Fruit fly (Drosophila melanogaster) whole organism, embryonic: ENCODE results near the gene HDAC4.
A peak's percentile ranks its signal among the peaks of the same experiment; 100 is the strongest.

ENCODE experiments used
- Abd-B ChIP-seq: fragments of 200-800 bp; sonication (Bioruptor generic); optimal IDR thresholded peaks from 2 replicates; lab custom pipeline; 2018; ENCODE audit warnings: missing biosample characterization, mild to moderate bottlenecking, missing genetic modification characterization, moderate library complexity
- Atf6 ChIP-seq: fragments of 200-800 bp; sonication (Bioruptor generic); IDR thresholded peaks from 2 replicates; pipeline ENCODE4 v1.3.6; 2022; ENCODE audit warnings: missing biosample characterization, missing genetic modification characterization
- Bgb ChIP-seq: fragments of 200-800 bp; sonication (Bioruptor generic); IDR thresholded peaks from 2 replicates; pipeline ENCODE4 v1.3.6; 2022; ENCODE audit warnings: missing biosample characterization, missing genetic modification characterization; ENCODE audit not compliant: partially characterized antibody
- C15 ChIP-seq: fragments of 200-800 bp; sonication (Bioruptor generic); IDR thresholded peaks from 3 replicates; pipeline ENCODE4 v1.3.6; 2022; ENCODE audit warnings: missing biosample characterization, missing genetic modification characterization
- CG11085 ChIP-seq: fragments of 200-800 bp; sonication (Bioruptor generic); IDR thresholded peaks from 2 replicates; pipeline ENCODE4 v1.3.6; 2022; ENCODE audit warnings: missing biosample characterization, missing genetic modification characterization
- CG11696 ChIP-seq: fragments of 200-800 bp; sonication (Bioruptor generic); IDR thresholded peaks from 2 replicates; pipeline ENCODE4 v1.3.6; 2022; ENCODE audit warnings: missing biosample characterization, missing genetic modification characterization
- CG12219 ChIP-seq: fragments of 200-800 bp; sonication (Bioruptor generic); optimal IDR thresholded peaks from 3 replicates; lab custom pipeline; 2018; ENCODE audit warnings: missing biosample characterization, mild to moderate bottlenecking, missing genetic modification characterization
- CG12299 ChIP-seq: fragments of 200-800 bp; sonication (Bioruptor generic); optimal IDR thresholded peaks from 2 replicates; lab custom pipeline; 2018; ENCODE audit warnings: missing biosample characterization, mild to moderate bottlenecking, missing genetic modification characterization
- CG14441 ChIP-seq: fragments of 200-800 bp; sonication (Bioruptor generic); IDR thresholded peaks from 2 replicates; pipeline ENCODE4 v1.3.6; 2022; ENCODE audit warnings: missing biosample characterization, missing genetic modification characterization
- CG15269 ChIP-seq: fragments of 200-800 bp; sonication (Bioruptor generic); optimal IDR thresholded peaks from 2 replicates; lab custom pipeline; 2018; ENCODE audit warnings: missing biosample characterization, mild to moderate bottlenecking, missing genetic modification characterization, moderate library complexity
- CG16779 ChIP-seq: fragments of 200-800 bp; sonication (Bioruptor generic); IDR thresholded peaks from 2 replicates; pipeline ENCODE4 v1.3.6; 2022; ENCODE audit warnings: missing biosample characterization, missing genetic modification characterization
- CG16815 ChIP-seq: fragments of 200-800 bp; sonication (Bioruptor generic); optimal IDR thresholded peaks from 3 replicates; lab custom pipeline; 2017; ENCODE audit warnings: missing biosample characterization, mild to moderate bottlenecking, missing genetic modification characterization
- CG17328 ChIP-seq: fragments of 200-800 bp; sonication (Bioruptor generic); IDR thresholded peaks from 2 replicates; pipeline ENCODE4 v1.3.6; 2022; ENCODE audit warnings: missing biosample characterization, missing genetic modification characterization
- CG17612 ChIP-seq: fragments of 200-800 bp; sonication (Bioruptor generic); IDR thresholded peaks from 2 replicates; pipeline ENCODE4 v1.3.6; 2022; ENCODE audit warnings: missing biosample characterization, missing genetic modification characterization
- CG2116 ChIP-seq: fragments of 200-800 bp; sonication (Bioruptor generic); optimal IDR thresholded peaks from 3 replicates; lab custom pipeline; 2018; ENCODE audit warnings: missing biosample characterization, mild to moderate bottlenecking, missing genetic modification characterization
- CG32532 ChIP-seq: fragments of 200-800 bp; sonication (Bioruptor generic); IDR thresholded peaks from 2 replicates; pipeline ENCODE4 v1.3.6; 2022; ENCODE audit warnings: missing biosample characterization, missing genetic modification characterization
- CG3726 ChIP-seq: fragments of 200-800 bp; sonication (Bioruptor generic); IDR thresholded peaks from 3 replicates; pipeline ENCODE4, ENCODE4 v1.3.6; 2022; ENCODE audit warnings: missing biosample characterization, missing genetic modification characterization
- CG42726 ChIP-seq: fragments of 200-800 bp; sonication (Bioruptor generic); IDR thresholded peaks from 2 replicates; pipeline ENCODE4 v1.3.6; 2022; ENCODE audit warnings: missing biosample characterization, missing genetic modification characterization; ENCODE audit not compliant: partially characterized antibody
- CG6791 ChIP-seq: fragments of 200-800 bp; sonication (Bioruptor generic); IDR thresholded peaks from 3 replicates; pipeline ENCODE4 v1.3.6; 2022; ENCODE audit warnings: missing biosample characterization, missing genetic modification characterization; ENCODE audit not compliant: partially characterized antibody
- CG9817 ChIP-seq: fragments of 200-800 bp; sonication (Bioruptor generic); optimal IDR thresholded peaks from 2 replicates; lab custom pipeline; 2018; ENCODE audit warnings: missing biosample characterization, mild to moderate bottlenecking, missing genetic modification characterization, moderate library complexity
- CG9932 ChIP-seq: fragments of 200-800 bp; sonication (Bioruptor generic); IDR thresholded peaks from 2 replicates; pipeline ENCODE4 v1.3.6; 2022; ENCODE audit warnings: missing biosample characterization, missing genetic modification characterization
- CHES-1-like ChIP-seq: fragments of 200-800 bp; sonication (Bioruptor generic); optimal IDR thresholded peaks from 2 replicates; lab custom pipeline; 2016; ENCODE audit warnings: missing biosample characterization, missing genetic modification characterization
- Deaf1 ChIP-seq: fragments of 200-800 bp; optimal IDR thresholded peaks from 3 replicates; lab custom pipeline; 2019; ENCODE audit warnings: missing biosample characterization, mild to moderate bottlenecking, missing genetic modification characterization, moderate library complexity
- Fer1 ChIP-seq: fragments of 200-800 bp; sonication (Bioruptor generic); optimal IDR thresholded peaks from 2 replicates; lab custom pipeline; 2017; ENCODE audit warnings: missing biosample characterization, mild to moderate bottlenecking, missing genetic modification characterization
- HLH54F ChIP-seq: fragments of 200-800 bp; sonication (Bioruptor generic); optimal IDR thresholded peaks from 3 replicates; lab custom pipeline; 2016; ENCODE audit warnings: missing biosample characterization, missing genetic modification characterization
- Nf-YA ChIP-seq: fragments of 200-800 bp; sonication (Bioruptor generic); IDR thresholded peaks from 2 replicates; pipeline ENCODE4 v1.3.6; 2022; ENCODE audit warnings: missing biosample characterization, missing genetic modification characterization
- Nf-YC ChIP-seq: fragments of 200-800 bp; optimal IDR thresholded peaks from 3 replicates; lab custom pipeline; 2019; ENCODE audit warnings: missing biosample characterization, mild to moderate bottlenecking, missing genetic modification characterization, moderate library complexity
- Pdp1 ChIP-seq, 2 experiments: fragments of 200-800 bp; sonication (Bioruptor generic); optimal IDR thresholded peaks; 3 replicates each; lab custom pipeline; 2016; ENCODE audit warnings: missing biosample characterization in 2 of 2, missing genetic modification characterization in 2 of 2, mild to moderate bottlenecking in 1 of 2, moderate library complexity in 1 of 2
- Ptx1 ChIP-seq: fragments of 200-800 bp; sonication (Bioruptor generic); IDR thresholded peaks from 2 replicates; pipeline ENCODE4 v1.3.6; 2022; ENCODE audit warnings: missing biosample characterization, missing genetic modification characterization
- Scr ChIP-seq: fragments of 200-800 bp; sonication (Bioruptor generic); IDR thresholded peaks from 2 replicates; pipeline ENCODE4 v1.3.6; 2022; ENCODE audit warnings: missing biosample characterization, missing genetic modification characterization; ENCODE audit not compliant: partially characterized antibody
- Sry-β ChIP-seq: fragments of 200-800 bp; sonication (Bioruptor generic); optimal IDR thresholded peaks from 2 replicates; lab custom pipeline; 2018; ENCODE audit warnings: missing biosample characterization, mild to moderate bottlenecking, missing genetic modification characterization, moderate library complexity
- ac ChIP-seq: fragments of 200-800 bp; sonication (Bioruptor generic); optimal IDR thresholded peaks from 3 replicates; lab custom pipeline; 2017; ENCODE audit warnings: missing biosample characterization, mild to moderate bottlenecking, missing genetic modification characterization
- cato ChIP-seq: fragments of 200-800 bp; sonication (Bioruptor generic); optimal IDR thresholded peaks from 2 replicates; lab custom pipeline; 2016; ENCODE audit warnings: missing biosample characterization, missing genetic modification characterization, borderline replicate concordance
- dmrt99B ChIP-seq: fragments of 200-800 bp; sonication (Bioruptor generic); optimal IDR thresholded peaks from 2 replicates; lab custom pipeline; 2018; ENCODE audit warnings: missing biosample characterization, mild to moderate bottlenecking, missing genetic modification characterization, moderate library complexity
- dpn ChIP-seq, 2 experiments: fragments of 200-800 bp; sonication (Bioruptor generic); optimal IDR thresholded peaks; 3 replicates each; lab custom pipeline; 2016; ENCODE audit warnings: missing biosample characterization in 2 of 2, missing genetic modification characterization in 2 of 2
- esg ChIP-seq: fragments of 200-800 bp; sonication (Bioruptor generic); conservative IDR thresholded peaks from 2 replicates; pipeline ENCODE4 v1.3.6; 2022; ENCODE audit warnings: missing biosample characterization, missing genetic modification characterization
- fd96Cb ChIP-seq: fragments of 200-800 bp; sonication (Bioruptor generic); optimal IDR thresholded peaks from 2 replicates; lab custom pipeline; 2018; ENCODE audit warnings: missing biosample characterization, mild to moderate bottlenecking, missing genetic modification characterization, moderate library complexity
- gem ChIP-seq: fragments of 200-800 bp; sonication (Bioruptor generic); optimal IDR thresholded peaks from 2 replicates; lab custom pipeline; 2019; ENCODE audit warnings: missing biosample characterization, mild to moderate bottlenecking, missing genetic modification characterization, moderate library complexity
- gt ChIP-seq: fragments of 200-800 bp; sonication (Bioruptor generic); IDR thresholded peaks from 2 replicates; pipeline ENCODE4 v1.3.6; 2022; ENCODE audit warnings: missing biosample characterization, missing genetic modification characterization
- mld ChIP-seq: fragments of 200-800 bp; sonication (Bioruptor generic); IDR thresholded peaks from 3 replicates; pipeline ENCODE4 v1.3.6; 2022; ENCODE audit warnings: missing biosample characterization, missing genetic modification characterization; ENCODE audit not compliant: partially characterized antibody
- nerfin-1 ChIP-seq: fragments of 200-800 bp; sonication (Bioruptor generic); optimal IDR thresholded peaks from 3 replicates; lab custom pipeline; 2019; ENCODE audit warnings: missing biosample characterization, mild to moderate bottlenecking, missing genetic modification characterization, moderate library complexity
- nmo ChIP-seq: fragments of 200-800 bp; sonication (Bioruptor generic); optimal IDR thresholded peaks from 2 replicates; lab custom pipeline; 2018; ENCODE audit warnings: missing biosample characterization, mild to moderate bottlenecking, missing genetic modification characterization, moderate library complexity
- phol ChIP-seq: fragments of 200-800 bp; sonication (Bioruptor generic); optimal IDR thresholded peaks from 3 replicates; lab custom pipeline; 2018; ENCODE audit warnings: missing biosample characterization, mild to moderate bottlenecking, missing genetic modification characterization, moderate library complexity
- sens ChIP-seq: fragments of 200-800 bp; sonication (Bioruptor generic); peaks from one replicate; lab custom pipeline; 2016; ENCODE audit warnings: missing biosample characterization, missing genetic modification characterization
- sqz ChIP-seq: fragments of 200-800 bp; sonication (Bioruptor generic); optimal IDR thresholded peaks from 3 replicates; lab custom pipeline; 2018; ENCODE audit warnings: missing biosample characterization, mild to moderate bottlenecking, missing genetic modification characterization
- ssp ChIP-seq: fragments of 200-800 bp; sonication (Bioruptor generic); IDR thresholded peaks from 2 replicates; pipeline ENCODE4 v1.3.6; 2022; ENCODE audit warnings: missing biosample characterization, missing genetic modification characterization
- stwl ChIP-seq: fragments of 200-800 bp; sonication (Bioruptor generic); optimal IDR thresholded peaks from 3 replicates; lab custom pipeline; 2018; ENCODE audit warnings: missing biosample characterization, mild to moderate bottlenecking, missing genetic modification characterization, moderate library complexity
- tll ChIP-seq, 2 experiments: fragments of 200-800 bp in 1 of 2; fragments of >200 bp in 1 of 2; sonication (Bioruptor generic) in 1 of 2; optimal IDR thresholded peaks; 2 replicates each; lab custom pipeline; 2017 to 2019; ENCODE audit warnings: missing biosample characterization in 2 of 2, missing genetic modification characterization in 2 of 2, mild to moderate bottlenecking in 1 of 2, moderate library complexity in 1 of 2
- trem ChIP-seq: fragments of 200-800 bp; optimal IDR thresholded peaks from 3 replicates; lab custom pipeline; 2019; ENCODE audit warnings: missing biosample characterization, mild to moderate bottlenecking, missing genetic modification characterization, moderate library complexity

Gene HDAC4

DNA sequence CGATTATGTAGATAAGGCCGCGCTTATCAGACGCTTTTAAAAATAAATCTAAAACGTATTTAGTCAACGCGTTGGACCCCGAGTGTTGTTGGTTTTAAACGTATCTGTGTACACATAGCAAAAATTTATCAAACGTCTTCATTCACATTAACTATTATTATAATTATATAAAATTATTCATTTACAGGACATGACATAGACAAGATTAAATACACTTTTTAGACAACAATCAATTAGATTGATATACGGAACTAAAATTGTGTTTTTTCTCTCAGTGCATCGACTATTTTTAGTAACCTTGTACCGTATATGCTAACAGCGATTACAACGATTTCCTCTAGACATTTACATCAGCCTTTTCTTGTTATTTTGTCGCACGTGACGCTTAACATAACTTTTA lies 8.7 kb downstream of the HDAC4 start (continued):
- TF ChIP-seq Deaf1 (tag; lab: Kevin White, UChicago) (peak; percentile 61), CHES-1-like (GFP tag; lab: Kevin White, UChicago) (no peak), CG42726 (GFP tag; lab: Robert Waterston, UW) (no peak), ac (no peak), Fer1 (GFP tag; lab: Kevin White, UChicago) (peak; percentile 90), CG3726 (peak; percentile 50; the same call in 1 of the 3 replicates), Pdp1 (GFP tag; optimal IDR thresholded peaks at IDR 0.05; lab: Kevin White, UChicago) (no peak), CG9932 (peak; percentile 80), Nf-YA (GFP tag; lab: Robert Waterston, UW) (peak; percentile 51; the same call in 1 of the 2 replicates), CG16779 (GFP tag; lab: Robert Waterston, UW) (no peak), tll (GFP tag; optimal IDR thresholded peaks at IDR 0.05; lab: Kevin White, UChicago) (no peak), CG16815 (GFP tag; lab: Kevin White, UChicago) (peak; percentile 22), dpn (GFP tag; optimal IDR thresholded peaks at IDR 0.05; lab: Kevin White, UChicago) (peak in 1 of 2 experiments; percentile 74), nerfin-1 (tag; lab: Kevin White, UChicago) (peak; percentile 27), Abd-B (peak; percentile 56), CG14441 (GFP tag; lab: Robert Waterston, UW) (peak; percentile 76), Bgb (GFP tag; lab: Robert Waterston, UW) (no peak), CG17328 (GFP tag; lab: Robert Waterston, UW) (peak; percentile 66), fd96Cb (peak; percentile 27), CG32532 (peak; percentile 86), ssp (GFP tag; lab: Robert Waterston, UW) (peak; percentile 51; the same call in 1 of the 2 replicates), phol (tag; lab: Kevin White, UChicago) (peak; percentile 74), gem (peak; percentile 88), esg (GFP tag; lab: Robert Waterston, UW) (peak; percentile 71), HLH54F (GFP tag; lab: Kevin White, UChicago) (peak; percentile 2), mld (GFP tag; lab: Robert Waterston, UW) (no peak), gt (GFP tag; lab: Robert Waterston, UW) (no peak), sqz (GFP tag; lab: Kevin White, UChicago) (peak; percentile 19), CG11085 (peak; percentile 50), Nf-YC (tag; lab: Kevin White, UChicago) (peak; percentile 56), cato (GFP tag; lab: Kevin White, UChicago) (peak; percentile 3), Scr (no peak), CG15269 (peak; percentile 88), dmrt99B (tag; lab: Kevin White, UChicago) (peak; percentile 75), CG12219 (GFP tag; lab: Kevin White, UChicago) (peak; percentile 63), Atf6 (GFP tag; lab: Robert Waterston, UW) (peak; percentile 88), C15 (0 out of 3 replicates have a peak, but pooled peaks have one; percentile 70), CG11696 (GFP tag; lab: Robert Waterston, UW) (peak; percentile 67; the same call in 1 of the 2 replicates), Sry-β (GFP tag; lab: Kevin White, UChicago) (no peak), CG9817 (tag; lab: Kevin White, UChicago) (peak; percentile 78), nmo (GFP tag; lab: Kevin White, UChicago) (peak; percentile 70), sens (peak; percentile 70), stwl (tag; lab: Kevin White, UChicago) (no peak), CG17612 (GFP tag; lab: Robert Waterston, UW) (0 out of 2 replicates have a peak, but pooled peaks have one; percentile 25), CG12299 (tag; lab: Kevin White, UChicago) (peak; percentile 70), CG2116 (peak; percentile 14), CG6791 (GFP tag; lab: Robert Waterston, UW) (no peak), Ptx1 (peak; percentile 83), trem (tag; lab: Kevin White, UChicago) (peak; percentile 30)
